Worm (Caenorhabditis elegans) whole organism, late embryonic: ENCODE results near the gene F59B10.2.

Source experiments
- C08G9.2 ChIP-seq: sonication (generic microtip); optimal IDR thresholded peaks from 2 replicates; lab custom pipeline; 2016; ENCODE audit warnings: mild to moderate bottlenecking, missing genetic modification characterization, moderate library complexity, missing compliant biosample characterization
- C38D4.7 ChIP-seq: fragments of 200-800 bp; sonication (Bioruptor generic); optimal IDR thresholded peaks from 2 replicates; lab custom pipeline; 2018; ENCODE audit warnings: mild to moderate bottlenecking, missing genetic modification characterization, moderate library complexity, missing compliant biosample characterization
- F13H6.1 ChIP-seq: sonication (generic microtip); optimal IDR thresholded peaks from 2 replicates; lab custom pipeline; 2016; ENCODE audit warnings: missing genetic modification characterization, missing compliant biosample characterization
- K02D7.2 ChIP-seq: sonication (generic microtip); optimal IDR thresholded peaks from 2 replicates; lab custom pipeline; 2017; ENCODE audit warnings: mild to moderate bottlenecking, missing genetic modification characterization, missing compliant biosample characterization
- Y22D7AL.16 ChIP-seq: sonication (generic microtip); optimal IDR thresholded peaks from 2 replicates; lab custom pipeline; 2016; ENCODE audit warnings: missing genetic modification characterization, missing compliant biosample characterization
- ama-1 ChIP-seq: fragments of 150-350 bp; optimal IDR thresholded peaks from 2 replicates; lab custom pipeline; 2014
- ceh-18 ChIP-seq: sonication (generic microtip); optimal IDR thresholded peaks from 2 replicates; lab custom pipeline; 2016; ENCODE audit warnings: missing genetic modification characterization, missing compliant biosample characterization
- ceh-19 ChIP-seq: fragments of 200-800 bp; sonication (Bioruptor generic); optimal IDR thresholded peaks from 2 replicates; lab custom pipeline; 2018; ENCODE audit warnings: mild to moderate bottlenecking, missing genetic modification characterization, missing compliant biosample characterization
- ceh-2 ChIP-seq: sonication (generic microtip); optimal IDR thresholded peaks from 2 replicates; lab custom pipeline; 2016; ENCODE audit warnings: missing genotype, missing genetic modification characterization, missing compliant biosample characterization
- ceh-31 ChIP-seq: sonication (generic microtip); optimal IDR thresholded peaks from 2 replicates; lab custom pipeline; 2016; ENCODE audit warnings: missing genetic modification characterization, missing compliant biosample characterization
- ceh-48 ChIP-seq: sonication (generic microtip); optimal IDR thresholded peaks from 2 replicates; lab custom pipeline; 2016; ENCODE audit warnings: missing genetic modification characterization, inconsistent platforms, missing compliant biosample characterization
- dve-1 ChIP-seq: sonication (generic microtip); optimal IDR thresholded peaks from 2 replicates; lab custom pipeline; 2017; ENCODE audit warnings: antibody characterized with exemption, mild to moderate bottlenecking, missing genetic modification characterization, missing compliant biosample characterization
- elt-4 ChIP-seq: sonication (generic microtip); optimal IDR thresholded peaks from 2 replicates; lab custom pipeline; 2016; ENCODE audit warnings: missing genetic modification characterization, missing compliant biosample characterization
- ets-4 ChIP-seq: sonication (generic microtip); optimal IDR thresholded peaks from 2 replicates; lab custom pipeline; 2016; ENCODE audit warnings: missing genetic modification characterization, missing compliant biosample characterization
- fax-1 ChIP-seq: sonication (generic microtip); optimal IDR thresholded peaks from 2 replicates; lab custom pipeline; 2016; ENCODE audit warnings: missing genotype, missing genetic modification characterization, missing compliant biosample characterization
- fkh-6 ChIP-seq: sonication (generic microtip); optimal IDR thresholded peaks from 2 replicates; lab custom pipeline; 2016; ENCODE audit warnings: missing genetic modification characterization, missing compliant biosample characterization
- hlh-13 ChIP-seq: fragments of 200-800 bp; sonication (Bioruptor generic); optimal IDR thresholded peaks from 2 replicates; lab custom pipeline; 2018; ENCODE audit warnings: mild to moderate bottlenecking, missing genetic modification characterization, missing compliant biosample characterization
- hlh-15 ChIP-seq: sonication (generic microtip); optimal IDR thresholded peaks from 2 replicates; lab custom pipeline; 2016; ENCODE audit warnings: missing genetic modification characterization, missing compliant biosample characterization
- hlh-30 ChIP-seq: sonication (generic microtip); optimal IDR thresholded peaks from 2 replicates; lab custom pipeline; 2017; ENCODE audit warnings: antibody characterized with exemption, missing genetic modification characterization, missing compliant biosample characterization; ENCODE audit not compliant: insufficient read depth
- lim-6 ChIP-seq: sonication (generic microtip); optimal IDR thresholded peaks from 2 replicates; lab custom pipeline; 2016; ENCODE audit warnings: missing genetic modification characterization, missing compliant biosample characterization
- lin-11 ChIP-seq: fragments of 200-800 bp; sonication (Bioruptor generic); optimal IDR thresholded peaks from 2 replicates; lab custom pipeline; 2018; ENCODE audit warnings: mild to moderate bottlenecking, missing genetic modification characterization, missing compliant biosample characterization
- madf-2 ChIP-seq: sonication (generic microtip); optimal IDR thresholded peaks from 2 replicates; lab custom pipeline; 2017; ENCODE audit warnings: missing genetic modification characterization, missing compliant biosample characterization
- mec-3 ChIP-seq: sonication (generic microtip); optimal IDR thresholded peaks from 2 replicates; lab custom pipeline; 2016; ENCODE audit warnings: borderline replicate concordance, missing genetic modification characterization, missing compliant biosample characterization
- nfya-1 ChIP-seq: sonication (generic microtip); optimal IDR thresholded peaks from 2 replicates; lab custom pipeline; 2017; ENCODE audit warnings: missing genetic modification characterization, mild to moderate bottlenecking, missing compliant biosample characterization, antibody characterized with exemption, moderate library complexity
- nhr-11 ChIP-seq: fragments of 150-350 bp; optimal IDR thresholded peaks from 2 replicates; lab custom pipeline; 2014; ENCODE audit warnings: missing biosample characterization, missing genetic modification characterization
- npax-4 ChIP-seq: sonication (generic microtip); optimal IDR thresholded peaks from 2 replicates; lab custom pipeline; 2016; ENCODE audit warnings: missing genetic modification characterization, missing compliant biosample characterization
- odd-2 ChIP-seq: sonication (generic microtip); optimal IDR thresholded peaks from 2 replicates; lab custom pipeline; 2017; ENCODE audit warnings: antibody characterized with exemption, mild to moderate bottlenecking, missing genetic modification characterization, missing compliant biosample characterization
- pag-3 ChIP-seq: sonication (generic microtip); optimal IDR thresholded peaks from 2 replicates; lab custom pipeline; 2016; ENCODE audit warnings: missing compliant biosample characterization, missing genetic modification characterization, borderline replicate concordance
- pax-1 ChIP-seq: fragments of 150-350 bp; optimal IDR thresholded peaks from 2 replicates; lab custom pipeline; 2014; ENCODE audit warnings: missing biosample characterization, missing genetic modification characterization
- pha-2 ChIP-seq: sonication (generic microtip); optimal IDR thresholded peaks from 2 replicates; lab custom pipeline; 2017; ENCODE audit warnings: mild to moderate bottlenecking, missing genetic modification characterization, missing compliant biosample characterization
- pha-4 ChIP-seq: fragments of 150-350 bp; optimal IDR thresholded peaks from 2 replicates; lab custom pipeline; 2018; ENCODE audit warnings: missing biosample characterization, missing genetic modification reagents, missing genetic modification characterization
- pqm-1 ChIP-seq: sonication (generic microtip); optimal IDR thresholded peaks from 2 replicates; lab custom pipeline; 2016; ENCODE audit warnings: missing genetic modification characterization, missing compliant biosample characterization
- pros-1 ChIP-seq: fragments of 150-350 bp; optimal IDR thresholded peaks from 2 replicates; lab custom pipeline; 2014; ENCODE audit warnings: missing biosample characterization, missing genetic modification reagents, missing genetic modification characterization
- rnt-1 ChIP-seq: sonication (generic microtip); optimal IDR thresholded peaks from 2 replicates; lab custom pipeline; 2016; ENCODE audit warnings: missing genetic modification characterization, missing compliant biosample characterization
- sdc-2 ChIP-seq: sonication (generic microtip); optimal IDR thresholded peaks from 2 replicates; lab custom pipeline; 2016; ENCODE audit warnings: missing genotype, missing genetic modification characterization, missing compliant biosample characterization
- sox-2 ChIP-seq: fragments of 200-800 bp; sonication (Bioruptor generic); IDR thresholded peaks from 2 replicates; pipeline ENCODE4 v1.3.6; 2022; ENCODE audit warnings: missing genetic modification reagents, missing genetic modification characterization, missing compliant biosample characterization
- sox-4 ChIP-seq: sonication (generic microtip); optimal IDR thresholded peaks from 2 replicates; lab custom pipeline; 2017; ENCODE audit warnings: mild to moderate bottlenecking, missing genetic modification characterization, inconsistent platforms, missing compliant biosample characterization
- unc-55 ChIP-seq: sonication (generic microtip); optimal IDR thresholded peaks from 2 replicates; lab custom pipeline; 2017; ENCODE audit warnings: missing biosample characterization, missing genetic modification reagents, missing genetic modification characterization

F59B10.2 gene

DNA sequence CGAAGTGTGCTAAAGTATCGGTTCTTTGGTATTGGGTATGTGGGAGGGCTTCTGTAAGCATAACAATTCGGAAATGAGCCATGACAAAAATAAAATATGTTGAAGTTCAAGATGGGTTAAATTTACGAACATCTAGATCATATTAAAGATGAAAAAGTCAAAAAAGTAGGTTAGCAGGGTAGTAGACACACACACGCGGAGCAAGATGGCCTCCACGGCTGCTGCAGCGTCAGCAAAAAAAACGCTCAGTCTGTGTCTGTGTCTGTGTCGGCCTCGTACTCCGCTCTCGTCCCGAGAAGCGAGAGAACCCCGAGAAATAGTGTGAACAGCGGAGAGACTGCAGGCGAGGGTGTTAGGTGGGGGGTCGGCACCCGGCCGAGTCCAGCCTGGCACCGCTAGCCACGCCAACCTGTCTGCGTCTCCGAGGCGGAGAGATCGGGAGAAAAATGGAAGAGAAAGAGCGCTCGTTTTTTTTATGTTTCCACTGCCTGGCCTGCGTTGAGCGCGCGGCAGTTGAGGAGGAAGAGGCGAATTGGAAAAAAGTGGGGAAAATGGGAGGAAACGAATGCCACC is 7.1 kb downstream of the F59B10.2 start, which contains the start of gene myrf-1 (continued):
- peak; percentile 88 for TF ChIP-seq pros-1
- TF ChIP-seq hlh-15 (tag; lab: Kevin White, UChicago) = no peak
- TF ChIP-seq sdc-2 = peak; percentile 59
- no peak for TF ChIP-seq C38D4.7 (GFP tag; lab: Kevin White, UChicago)
- TF ChIP-seq fax-1 = peak; percentile 37
- peak; percentile 18 for TF ChIP-seq dve-1 (tag; lab: Kevin White, UChicago)
- TF ChIP-seq rnt-1 (tag; lab: Kevin White, UChicago) = peak; percentile 35
- peak; percentile 15 for TF ChIP-seq unc-55 (GFP tag; lab: Kevin White, UChicago)
- no peak for TF ChIP-seq pha-2
- TF ChIP-seq lin-11 (tag; lab: Kevin White, UChicago) = peak; percentile 28
- TF ChIP-seq npax-4 (tag; lab: Kevin White, UChicago) = no peak
- TF ChIP-seq sox-4 (tag; lab: Kevin White, UChicago) = no peak
- peak; percentile 77 for TF ChIP-seq C08G9.2 (tag; lab: Kevin White, UChicago)
- TF ChIP-seq hlh-30 (tag; lab: Kevin White, UChicago) = peak; percentile 55
- TF ChIP-seq pag-3 (tag; lab: Kevin White, UChicago) = peak; percentile 8
- TF ChIP-seq nhr-11 (tag; lab: Kevin White, UChicago) = no peak
- no peak for TF ChIP-seq ama-1 (lab: Kevin White, UChicago)

- TF ChIP-seq nfya-1 (tag; lab: Kevin White, UChicago) (peak; percentile 25), K02D7.2 (tag; lab: Kevin White, UChicago) (no peak), rnt-1 (tag; lab: Kevin White, UChicago) (peak; percentile 44), ceh-18 (tag; lab: Kevin White, UChicago) (peak; percentile 22), ceh-31 (tag; lab: Kevin White, UChicago) (peak; percentile 28), pax-1 (tag; lab: Kevin White, UChicago) (no peak), F13H6.1 (peak; percentile 3)
Observed at ce11 chrII:10501578-10501977, 8.1 kb downstream of the F59B10.2 start.

- TF ChIP-seq sox-4 (tag; lab: Kevin White, UChicago) = no peak
- no peak for TF ChIP-seq ets-4 (tag; lab: Kevin White, UChicago)
Observed at ce11 chrII:10500674-10501073, 9.0 kb downstream of the F59B10.2 start.

DNA sequence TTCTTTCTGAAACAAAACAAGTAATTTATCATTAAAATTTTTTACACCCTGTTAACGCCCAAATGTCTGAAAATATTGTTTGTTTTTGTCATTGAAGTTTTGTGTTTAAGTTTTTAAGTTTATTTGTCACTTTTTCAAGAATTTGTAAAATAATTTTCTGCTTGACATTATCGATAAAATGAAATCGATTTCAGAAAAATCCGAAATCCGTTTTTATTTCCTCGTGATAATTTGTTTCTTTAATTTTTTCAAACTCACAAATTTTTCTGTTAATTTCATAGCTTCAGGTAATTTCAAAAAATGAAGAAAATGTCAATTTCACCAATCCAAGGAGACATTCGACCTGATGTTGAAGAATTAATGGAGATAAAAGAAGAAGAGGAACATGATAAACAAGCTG is 13.7 kb downstream of the F59B10.2 start, which contains the start of gene ZK666.12:
ZK666.12 (plus strand) TSS at position 301 of the 400 bp plus-strand sequence.
- TF ChIP-seq lim-6 (tag; lab: Kevin White, UChicago) = no peak
- TF ChIP-seq lin-11 (tag; lab: Kevin White, UChicago) = no peak
- TF ChIP-seq madf-2 (tag; lab: Kevin White, UChicago) = no peak
- no peak for TF ChIP-seq dve-1 (tag; lab: Kevin White, UChicago)
- no peak for TF ChIP-seq sox-2
- no peak for TF ChIP-seq mec-3 (tag; lab: Kevin White, UChicago)
- TF ChIP-seq pqm-1 (tag; lab: Kevin White, UChicago) = no peak
- no peak for TF ChIP-seq ceh-19 (GFP tag; lab: Kevin White, UChicago)
- TF ChIP-seq pha-4 (tag; lab: Kevin White, UChicago) = no peak
- no peak for TF ChIP-seq fkh-6 (tag; lab: Kevin White, UChicago)
- no peak for TF ChIP-seq ceh-48
- no peak for TF ChIP-seq hlh-13 (GFP tag; lab: Kevin White, UChicago)
- TF ChIP-seq pax-1 (tag; lab: Kevin White, UChicago) = no peak
- TF ChIP-seq ceh-31 (tag; lab: Kevin White, UChicago) = no peak

ce11 chrII:10494467-10494866 is 15.2 kb downstream of the F59B10.2 start, which contains the start of gene ZK666.14:
Gene ZK666.14 (plus strand): TSS chrII:10494767.
- TF ChIP-seq odd-2 (tag; lab: Kevin White, UChicago) (no peak), pha-2 (no peak), Y22D7AL.16 (tag; lab: Kevin White, UChicago) (no peak), elt-4 (tag; lab: Kevin White, UChicago) (no peak), hlh-30 (tag; lab: Kevin White, UChicago) (no peak), ceh-2 (no peak), F13H6.1 (no peak), pax-1 (tag; lab: Kevin White, UChicago) (no peak), C08G9.2 (tag; lab: Kevin White, UChicago) (no peak)
